Fruit fly (Drosophila melanogaster) whole organism, embryonic: ENCODE measurements around the gene Myo31DF.

ENCODE experiments used
- Adf1 ChIP-seq: fragments of 200-800 bp; sonication (Bioruptor generic); IDR thresholded peaks from 2 replicates; pipeline ENCODE4 v1.3.6; 2022; ENCODE audit warnings: missing biosample characterization, missing genetic modification characterization
- Atf3 ChIP-seq: fragments of 200-800 bp; sonication (Bioruptor generic); optimal IDR thresholded peaks from 3 replicates; lab custom pipeline; 2016; ENCODE audit warnings: missing biosample characterization, missing genetic modification characterization
- Blimp-1 ChIP-seq: fragments of 200-800 bp; sonication (Bioruptor generic); optimal IDR thresholded peaks from 3 replicates; lab custom pipeline; 2018; ENCODE audit warnings: missing biosample characterization, missing genetic modification characterization, mild to moderate bottlenecking, moderate library complexity, missing genetic modification reagents
- Bteb2 ChIP-seq: fragments of 200-800 bp; sonication (Bioruptor generic); optimal IDR thresholded peaks from 2 replicates; lab custom pipeline; 2016; ENCODE audit warnings: missing biosample characterization, missing genetic modification characterization
- CG10267 ChIP-seq: fragments of 200-800 bp; sonication (Bioruptor generic); optimal IDR thresholded peaks from 2 replicates; lab custom pipeline; 2018; ENCODE audit warnings: missing biosample characterization, mild to moderate bottlenecking, missing genetic modification characterization, moderate library complexity
- CG11085 ChIP-seq: fragments of 200-800 bp; sonication (Bioruptor generic); IDR thresholded peaks from 2 replicates; pipeline ENCODE4 v1.3.6; 2022; ENCODE audit warnings: missing biosample characterization, missing genetic modification characterization
- CG12219 ChIP-seq: fragments of 200-800 bp; sonication (Bioruptor generic); optimal IDR thresholded peaks from 3 replicates; lab custom pipeline; 2018; ENCODE audit warnings: missing biosample characterization, mild to moderate bottlenecking, missing genetic modification characterization
- CG12299 ChIP-seq: fragments of 200-800 bp; sonication (Bioruptor generic); optimal IDR thresholded peaks from 2 replicates; lab custom pipeline; 2018; ENCODE audit warnings: missing biosample characterization, mild to moderate bottlenecking, missing genetic modification characterization
- CG12744 ChIP-seq: fragments of 200-800 bp; sonication (Bioruptor generic); optimal IDR thresholded peaks from 2 replicates; lab custom pipeline; 2016; ENCODE audit warnings: missing biosample characterization, missing genetic modification characterization
- CG15269 ChIP-seq: fragments of 200-800 bp; sonication (Bioruptor generic); optimal IDR thresholded peaks from 2 replicates; lab custom pipeline; 2018; ENCODE audit warnings: missing biosample characterization, mild to moderate bottlenecking, missing genetic modification characterization, moderate library complexity
- CG18262 ChIP-seq: fragments of 200-800 bp; optimal IDR thresholded peaks from 3 replicates; lab custom pipeline; 2019; ENCODE audit warnings: missing biosample characterization, mild to moderate bottlenecking, missing genetic modification characterization, moderate library complexity
- CG2712 ChIP-seq: fragments of 200-800 bp; optimal IDR thresholded peaks from 3 replicates; lab custom pipeline; 2019; ENCODE audit warnings: missing biosample characterization, mild to moderate bottlenecking, missing genetic modification characterization, moderate library complexity
- CG30020 ChIP-seq: fragments of 200-800 bp; optimal IDR thresholded peaks from 2 replicates; lab custom pipeline; 2019; ENCODE audit warnings: missing biosample characterization, mild to moderate bottlenecking, missing genetic modification characterization, moderate library complexity
- CG3065 ChIP-seq: fragments of 200-800 bp; sonication (Bioruptor generic); optimal IDR thresholded peaks from 2 replicates; lab custom pipeline; 2016; ENCODE audit warnings: missing biosample characterization, missing genetic modification characterization
- CG3163 ChIP-seq: fragments of 200-800 bp; sonication (Bioruptor generic); optimal IDR thresholded peaks from 3 replicates; lab custom pipeline; 2016; ENCODE audit warnings: missing biosample characterization, missing genetic modification characterization
- CG32767 ChIP-seq: fragments of 200-800 bp; sonication (Bioruptor generic); IDR thresholded peaks from 2 replicates; pipeline ENCODE4 v1.3.6; 2022; ENCODE audit warnings: missing biosample characterization, missing genetic modification characterization
- CG33213 ChIP-seq: fragments of 200-800 bp; sonication (Bioruptor generic); optimal IDR thresholded peaks from 3 replicates; lab custom pipeline; 2016; ENCODE audit warnings: missing biosample characterization, missing genetic modification characterization
- CG34376 ChIP-seq: fragments of 200-800 bp; sonication (Bioruptor generic); optimal IDR thresholded peaks from 2 replicates; lab custom pipeline; 2018; ENCODE audit warnings: missing biosample characterization, mild to moderate bottlenecking, missing genetic modification characterization
- CG4328 ChIP-seq: fragments of 200-800 bp; sonication (Bioruptor generic); optimal IDR thresholded peaks from 3 replicates; lab custom pipeline; 2017; ENCODE audit warnings: missing biosample characterization, missing genetic modification reagents, missing genetic modification characterization
- CG43689 ChIP-seq: fragments of 200-800 bp; sonication (Bioruptor generic); IDR thresholded peaks from 2 replicates; pipeline ENCODE4 v1.3.6; 2022; ENCODE audit warnings: missing biosample characterization, missing genetic modification characterization
- CG7745 ChIP-seq: fragments of 200-800 bp; sonication (Bioruptor generic); optimal IDR thresholded peaks from 2 replicates; lab custom pipeline; 2018; ENCODE audit warnings: missing biosample characterization, mild to moderate bottlenecking, missing genetic modification characterization, moderate library complexity
- CG7839 ChIP-seq: fragments of 200-800 bp; sonication (Bioruptor generic); optimal IDR thresholded peaks from 3 replicates; lab custom pipeline; 2018; ENCODE audit warnings: missing biosample characterization, mild to moderate bottlenecking, missing genetic modification characterization, moderate library complexity
- Chrac-16 ChIP-seq: fragments of 200-800 bp; sonication (Bioruptor generic); optimal IDR thresholded peaks from 3 replicates; lab custom pipeline; 2016; ENCODE audit warnings: missing biosample characterization, missing genetic modification characterization
- D19B ChIP-seq: fragments of 200-800 bp; sonication (Bioruptor generic); optimal IDR thresholded peaks from 2 replicates; lab custom pipeline; 2017; ENCODE audit warnings: missing biosample characterization, mild to moderate bottlenecking, missing genetic modification characterization
- Dad ChIP-seq: fragments of 200-800 bp; sonication (Bioruptor generic); optimal IDR thresholded peaks from 3 replicates; lab custom pipeline; 2016; ENCODE audit warnings: missing biosample characterization, missing genetic modification characterization
- Hand ChIP-seq: fragments of 200-800 bp; sonication (Bioruptor generic); optimal IDR thresholded peaks from 2 replicates; lab custom pipeline; 2017; ENCODE audit warnings: mild to moderate bottlenecking, missing biosample characterization, missing genetic modification reagents, missing genetic modification characterization
- HmgZ ChIP-seq: fragments of 200-800 bp; sonication (Bioruptor generic); optimal IDR thresholded peaks from 2 replicates; lab custom pipeline; 2018; ENCODE audit warnings: missing biosample characterization, mild to moderate bottlenecking, missing genetic modification characterization
- Nf-YA ChIP-seq: fragments of 200-800 bp; sonication (Bioruptor generic); IDR thresholded peaks from 2 replicates; pipeline ENCODE4 v1.3.6; 2022; ENCODE audit warnings: missing biosample characterization, missing genetic modification characterization
- Rfx ChIP-seq: fragments of 200-800 bp; sonication (Bioruptor generic); IDR thresholded peaks from 2 replicates; pipeline ENCODE4 v1.3.6; 2022; ENCODE audit warnings: missing biosample characterization, missing genetic modification characterization
- Six4 ChIP-seq: fragments of 200-800 bp; sonication (Bioruptor generic); optimal IDR thresholded peaks from 2 replicates; lab custom pipeline; 2016; ENCODE audit warnings: missing biosample characterization, missing genetic modification characterization
- cato ChIP-seq: fragments of 200-800 bp; sonication (Bioruptor generic); optimal IDR thresholded peaks from 2 replicates; lab custom pipeline; 2016; ENCODE audit warnings: missing biosample characterization, missing genetic modification characterization, borderline replicate concordance
- caup ChIP-seq: fragments of 200-800 bp; sonication (Bioruptor generic); optimal IDR thresholded peaks from 3 replicates; lab custom pipeline; 2017; ENCODE audit warnings: missing biosample characterization, mild to moderate bottlenecking, missing genetic modification characterization, moderate library complexity; ENCODE audit not compliant: severe bottlenecking
- chm ChIP-seq: fragments of 200-800 bp; sonication (Bioruptor generic); IDR thresholded peaks from 2 replicates; pipeline ENCODE4 v1.3.6; 2022; ENCODE audit warnings: missing biosample characterization, missing genetic modification characterization
- fd3F ChIP-seq: fragments of 200-800 bp; sonication (Bioruptor generic); optimal IDR thresholded peaks from 2 replicates; lab custom pipeline; 2018; ENCODE audit warnings: missing biosample characterization, mild to moderate bottlenecking, missing genetic modification characterization, moderate library complexity
- gce ChIP-seq: fragments of 200-800 bp; sonication (Bioruptor generic); IDR thresholded peaks from 3 replicates; pipeline ENCODE4 v1.3.6; 2022; ENCODE audit warnings: missing biosample characterization, missing genetic modification characterization
- grau ChIP-seq: fragments of 200-800 bp; optimal IDR thresholded peaks from 3 replicates; lab custom pipeline; 2019; ENCODE audit warnings: missing biosample characterization, mild to moderate bottlenecking, missing genetic modification characterization, moderate library complexity
- hkb ChIP-seq, 2 experiments: fragments of 200-800 bp in 1 of 2; fragments of >200 bp in 1 of 2; sonication (Bioruptor generic) in 1 of 2; IDR thresholded peaks in 1 of 2; optimal IDR thresholded peaks in 1 of 2; 2 replicates each; pipeline versions ENCODE4 v1.3.6 to Lab custom; 2017 to 2022; ENCODE audit warnings: missing biosample characterization in 1 of 2, missing genetic modification characterization in 1 of 2
- kni ChIP-seq: fragments of 200-800 bp; sonication (Bioruptor generic); optimal IDR thresholded peaks from 3 replicates; lab custom pipeline; 2017; ENCODE audit warnings: mild to moderate bottlenecking, missing biosample characterization, missing genetic modification reagents, missing genetic modification characterization
- lov ChIP-seq, 2 experiments: fragments of 200-800 bp in 1 of 2; fragments of >200 bp in 1 of 2; sonication (Bioruptor generic) in 1 of 2; IDR thresholded peaks in 1 of 2; optimal IDR thresholded peaks in 1 of 2; 2 replicates in 1 of 2; 3 replicates in 1 of 2; pipeline versions ENCODE4 v1.3.6 to Lab custom; 2017 to 2022; ENCODE audit warnings: missing biosample characterization in 1 of 2, missing genetic modification characterization in 1 of 2
- oc ChIP-seq: fragments of 200-800 bp; sonication (Bioruptor generic); optimal IDR thresholded peaks from 2 replicates; lab custom pipeline; 2018; ENCODE audit warnings: missing biosample characterization, mild to moderate bottlenecking, missing genetic modification characterization, moderate library complexity
- org-1 ChIP-seq: fragments of 200-800 bp; sonication (Bioruptor generic); optimal IDR thresholded peaks from 2 replicates; lab custom pipeline; 2017; ENCODE audit warnings: missing biosample characterization, missing genetic modification characterization
- pfk ChIP-seq: fragments of 200-800 bp; sonication (Bioruptor generic); optimal IDR thresholded peaks from 2 replicates; lab custom pipeline; 2018; ENCODE audit warnings: missing biosample characterization, mild to moderate bottlenecking, missing genetic modification characterization, moderate library complexity
- pita ChIP-seq: fragments of 200-800 bp; sonication (Bioruptor generic); optimal IDR thresholded peaks from 2 replicates; lab custom pipeline; 2017; ENCODE audit warnings: missing biosample characterization, mild to moderate bottlenecking, missing genetic modification characterization
- rib ChIP-seq: fragments of 200-800 bp; sonication (Bioruptor generic); IDR thresholded peaks from 2 replicates; pipeline ENCODE4 v1.3.6; 2022; ENCODE audit warnings: missing biosample characterization, missing genetic modification characterization
- row ChIP-seq: fragments of 200-800 bp; sonication (Bioruptor generic); IDR thresholded peaks from 3 replicates; pipeline ENCODE4 v1.3.6; 2022; ENCODE audit warnings: missing biosample characterization, missing genetic modification characterization
- sc ChIP-seq, 3 experiments: fragments of >200 bp in 2 of 3; fragments of 200-800 bp in 1 of 3; sonication (Bioruptor generic) in 1 of 3; optimal IDR thresholded peaks; 2 replicates in 2 of 3; 3 replicates in 1 of 3; lab custom pipeline; 2017; ENCODE audit warnings: mild to moderate bottlenecking in 1 of 3, missing biosample characterization in 1 of 3, missing genetic modification characterization in 1 of 3, missing genetic modification reagents in 1 of 3
- schlank ChIP-seq: fragments of 200-800 bp; sonication (Bioruptor generic); optimal IDR thresholded peaks from 2 replicates; lab custom pipeline; 2018; ENCODE audit warnings: missing biosample characterization, mild to moderate bottlenecking, missing genetic modification characterization
- stc ChIP-seq: fragments of 200-800 bp; sonication (Bioruptor generic); IDR thresholded peaks from 2 replicates; pipeline ENCODE4 v1.3.6; 2022; ENCODE audit warnings: missing biosample characterization, missing genetic modification characterization
- zen ChIP-seq: fragments of 200-800 bp; sonication (Bioruptor generic); optimal IDR thresholded peaks from 3 replicates; lab custom pipeline; 2018; ENCODE audit warnings: missing biosample characterization, mild to moderate bottlenecking, missing genetic modification characterization, moderate library complexity

The Myo31DF gene

dm6 chr2L:10504895-10505294 lies 1.7 kb downstream of the Myo31DF start (continued):
- TF ChIP-seq gce (0 out of 3 replicates have a peak, but pooled peaks have one; percentile 12), hkb (optimal IDR thresholded peaks at IDR 0.05; lab: Kevin White, UChicago) (no peak), hkb (GFP tag; IDR thresholded peaks at IDR 0.05; lab: Robert Waterston, UW) (no peak), Dad (GFP tag; lab: Kevin White, UChicago) (no peak), org-1 (GFP tag; lab: Kevin White, UChicago) (no peak), CG11085 (GFP tag; lab: Robert Waterston, UW) (no peak), Rfx (no peak; the same call in 1 of the 2 replicates), kni (peak; percentile 82), pita (GFP tag; lab: Kevin White, UChicago) (no peak), HmgZ (no peak), fd3F (GFP tag; lab: Kevin White, UChicago) (no peak), CG33213 (GFP tag; lab: Kevin White, UChicago) (no peak), sc (optimal IDR thresholded peaks at IDR 0.05; lab: Kevin White, UChicago) (no peak), sc (GFP tag; optimal IDR thresholded peaks at IDR 0.05; lab: Kevin White, UChicago) (peak; percentile 44), CG12299 (no peak), CG34376 (GFP tag; lab: Kevin White, UChicago) (no peak), Six4 (GFP tag; lab: Kevin White, UChicago) (no peak), CG7839 (tag; lab: Kevin White, UChicago) (no peak), stc (GFP tag; lab: Robert Waterston, UW) (no peak), Nf-YA (no peak), CG7745 (tag; lab: Kevin White, UChicago) (peak; percentile 27), rib (no peak), CG32767 (GFP tag; lab: Robert Waterston, UW) (no peak), CG30020 (tag; lab: Kevin White, UChicago) (no peak), CG18262 (tag; lab: Kevin White, UChicago) (peak; percentile 24), CG12219 (GFP tag; lab: Kevin White, UChicago) (peak; percentile 43), D19B (GFP tag; lab: Kevin White, UChicago) (no peak), Hand (GFP tag; lab: Kevin White, UChicago) (no peak), CG43689 (GFP tag; lab: Robert Waterston, UW) (no peak), CG3065 (GFP tag; lab: Kevin White, UChicago) (no peak), lov (optimal IDR thresholded peaks at IDR 0.05; lab: Kevin White, UChicago) (no peak), lov (GFP tag; IDR thresholded peaks at IDR 0.05; lab: Robert Waterston, UW) (0 out of 3 replicates have a peak, but pooled peaks have one; percentile 9), chm (GFP tag; lab: Robert Waterston, UW) (peak; percentile 29; the same call in 1 of the 2 replicates), row (no peak), CG12744 (GFP tag; lab: Kevin White, UChicago) (no peak), CG15269 (tag; lab: Kevin White, UChicago) (no peak), caup (GFP tag; lab: Kevin White, UChicago) (no peak), grau (tag; lab: Kevin White, UChicago) (no peak), CG4328 (GFP tag; lab: Kevin White, UChicago) (no peak), Blimp-1 (GFP tag; lab: Kevin White, UChicago) (peak; percentile 4), CG3163 (GFP tag; lab: Kevin White, UChicago) (no peak), pfk (peak; percentile 24), CG10267 (no peak), zen (tag; lab: Kevin White, UChicago) (no peak), cato (GFP tag; lab: Kevin White, UChicago) (no peak), oc (tag; lab: Kevin White, UChicago) (no peak), Chrac-16 (GFP tag; lab: Kevin White, UChicago) (no peak), schlank (tag; lab: Kevin White, UChicago) (no peak), Adf1 (GFP tag; lab: Robert Waterston, UW) (no peak), CG2712 (peak; percentile 16), Atf3 (peak; percentile 8), Bteb2 (no peak)
